Fruit fly (Drosophila melanogaster) whole organism, embryonic: ENCODE results near the gene Cypl.

Experiments
- Asciz ChIP-seq: fragments of 200-800 bp; sonication (Bioruptor generic); optimal IDR thresholded peaks from 2 replicates; lab custom pipeline; 2017; ENCODE audit warnings: missing biosample characterization, mild to moderate bottlenecking, missing genetic modification characterization, missing genetic modification reagents
- Atf-2 ChIP-seq: fragments of 200-800 bp; sonication (Bioruptor generic); optimal IDR thresholded peaks from 2 replicates; lab custom pipeline; 2016; ENCODE audit warnings: missing biosample characterization, missing genetic modification characterization
- Atf3 ChIP-seq: fragments of 200-800 bp; sonication (Bioruptor generic); optimal IDR thresholded peaks from 3 replicates; lab custom pipeline; 2016; ENCODE audit warnings: missing biosample characterization, missing genetic modification characterization
- Awh ChIP-seq: fragments of 200-800 bp; sonication (Bioruptor generic); IDR thresholded peaks from 2 replicates; pipeline ENCODE4, ENCODE4 v1.3.6; 2022; ENCODE audit warnings: missing biosample characterization, missing genetic modification characterization
- BEAF-32 ChIP-seq: fragments of 200-800 bp; sonication (Bioruptor generic); optimal IDR thresholded peaks from 3 replicates; lab custom pipeline; 2017; ENCODE audit warnings: missing biosample characterization, missing genetic modification characterization, mild to moderate bottlenecking, moderate library complexity, missing genetic modification reagents
- BtbVII ChIP-seq: fragments of 200-800 bp; sonication (Bioruptor generic); optimal IDR thresholded peaks from 3 replicates; lab custom pipeline; 2017; ENCODE audit warnings: missing biosample characterization, mild to moderate bottlenecking, missing genetic modification characterization
- Bteb2 ChIP-seq: fragments of 200-800 bp; sonication (Bioruptor generic); optimal IDR thresholded peaks from 2 replicates; lab custom pipeline; 2016; ENCODE audit warnings: missing biosample characterization, missing genetic modification characterization
- CG10543 ChIP-seq: fragments of 200-800 bp; sonication (Bioruptor generic); optimal IDR thresholded peaks from 3 replicates; lab custom pipeline; 2017; ENCODE audit warnings: missing biosample characterization, mild to moderate bottlenecking, missing genetic modification characterization, moderate library complexity
- CG11398 ChIP-seq: fragments of 200-800 bp; sonication (Bioruptor generic); optimal IDR thresholded peaks from 2 replicates; lab custom pipeline; 2016; ENCODE audit warnings: missing biosample characterization, missing genetic modification characterization
- CG12104 ChIP-seq: fragments of 200-800 bp; sonication (Bioruptor generic); optimal IDR thresholded peaks from 3 replicates; lab custom pipeline; 2016; ENCODE audit warnings: missing biosample characterization, missing genetic modification characterization
- CG12236 ChIP-seq: fragments of 200-800 bp; sonication (Bioruptor generic); optimal IDR thresholded peaks from 2 replicates; lab custom pipeline; 2016; ENCODE audit warnings: missing biosample characterization, missing genetic modification characterization
- CG12769 ChIP-seq: fragments of 200-800 bp; sonication (Bioruptor generic); optimal IDR thresholded peaks from 2 replicates; lab custom pipeline; 2019; ENCODE audit warnings: missing biosample characterization, mild to moderate bottlenecking, missing genetic modification characterization, moderate library complexity
- CG14667 ChIP-seq: fragments of 200-800 bp; sonication (Bioruptor generic); IDR thresholded peaks from 2 replicates; pipeline ENCODE4 v1.3.6; 2022; ENCODE audit warnings: missing biosample characterization, missing genetic modification characterization
- CG1603 ChIP-seq: fragments of 200-800 bp; sonication (Bioruptor generic); optimal IDR thresholded peaks from 2 replicates; lab custom pipeline; 2019; ENCODE audit warnings: missing biosample characterization, mild to moderate bottlenecking, missing genetic modification characterization, moderate library complexity
- CG17385 ChIP-seq: fragments of 200-800 bp; sonication (Bioruptor generic); optimal IDR thresholded peaks from 3 replicates; lab custom pipeline; 2018; ENCODE audit warnings: missing biosample characterization, mild to moderate bottlenecking, missing genetic modification characterization
- CG30403 ChIP-seq: fragments of 200-800 bp; sonication (Bioruptor generic); optimal IDR thresholded peaks from 3 replicates; lab custom pipeline; 2016; ENCODE audit warnings: missing biosample characterization, missing genetic modification characterization
- CG5245 ChIP-seq: fragments of 200-800 bp; sonication (Bioruptor generic); optimal IDR thresholded peaks from 3 replicates; lab custom pipeline; 2016; ENCODE audit warnings: missing biosample characterization, missing genetic modification characterization
- CG6813 ChIP-seq: fragments of 200-800 bp; sonication (Bioruptor generic); optimal IDR thresholded peaks from 2 replicates; lab custom pipeline; 2017; ENCODE audit warnings: missing biosample characterization, missing genetic modification characterization, mild to moderate bottlenecking, moderate library complexity, missing genetic modification reagents
- CG7357 ChIP-seq: fragments of 200-800 bp; sonication (Bioruptor generic); IDR thresholded peaks from 3 replicates; pipeline ENCODE4 v1.3.6; 2022; ENCODE audit warnings: missing biosample characterization, missing genetic modification characterization
- CG7556 ChIP-seq: fragments of 200-800 bp; sonication (Bioruptor generic); optimal IDR thresholded peaks from 2 replicates; lab custom pipeline; 2017; ENCODE audit warnings: missing biosample characterization, mild to moderate bottlenecking, missing genetic modification characterization
- CG7839 ChIP-seq: fragments of 200-800 bp; sonication (Bioruptor generic); optimal IDR thresholded peaks from 3 replicates; lab custom pipeline; 2018; ENCODE audit warnings: missing biosample characterization, mild to moderate bottlenecking, missing genetic modification characterization, moderate library complexity
- CG9817 ChIP-seq: fragments of 200-800 bp; sonication (Bioruptor generic); optimal IDR thresholded peaks from 2 replicates; lab custom pipeline; 2018; ENCODE audit warnings: missing biosample characterization, mild to moderate bottlenecking, missing genetic modification characterization, moderate library complexity
- Fer3 ChIP-seq: fragments of 200-800 bp; sonication (Bioruptor generic); optimal IDR thresholded peaks from 2 replicates; lab custom pipeline; 2018; ENCODE audit warnings: missing biosample characterization, mild to moderate bottlenecking, missing genetic modification characterization, moderate library complexity
- HLH4C ChIP-seq: fragments of 200-800 bp; sonication (Bioruptor generic); IDR thresholded peaks from 3 replicates; pipeline ENCODE4 v1.3.6; 2022; ENCODE audit warnings: missing biosample characterization, missing genetic modification characterization; ENCODE audit not compliant: partially characterized antibody
- Hsf ChIP-seq: fragments of 200-800 bp; sonication (Bioruptor generic); optimal IDR thresholded peaks from 3 replicates; lab custom pipeline; 2016; ENCODE audit warnings: missing biosample characterization, missing genetic modification characterization
- MESR4 ChIP-seq: fragments of 200-800 bp; sonication (Bioruptor generic); optimal IDR thresholded peaks from 2 replicates; lab custom pipeline; 2018; ENCODE audit warnings: missing biosample characterization, mild to moderate bottlenecking, missing genetic modification characterization, moderate library complexity
- Nf-YA ChIP-seq: fragments of 200-800 bp; sonication (Bioruptor generic); IDR thresholded peaks from 2 replicates; pipeline ENCODE4 v1.3.6; 2022; ENCODE audit warnings: missing biosample characterization, missing genetic modification characterization
- Oaz ChIP-seq: fragments of 200-800 bp; sonication (Bioruptor generic); IDR thresholded peaks from 2 replicates; pipeline ENCODE4 v1.3.6; 2022; ENCODE audit warnings: missing biosample characterization, missing genetic modification characterization
- Oli ChIP-seq: fragments of 200-800 bp; sonication (Bioruptor generic); optimal IDR thresholded peaks from 2 replicates; lab custom pipeline; 2018; ENCODE audit warnings: missing biosample characterization, mild to moderate bottlenecking, missing genetic modification characterization, moderate library complexity
- Rfx ChIP-seq: fragments of 200-800 bp; sonication (Bioruptor generic); IDR thresholded peaks from 2 replicates; pipeline ENCODE4 v1.3.6; 2022; ENCODE audit warnings: missing biosample characterization, missing genetic modification characterization
- Sox102F ChIP-seq: fragments of 200-800 bp; sonication (Bioruptor generic); optimal IDR thresholded peaks from 2 replicates; lab custom pipeline; 2018; ENCODE audit warnings: missing biosample characterization, mild to moderate bottlenecking, missing genetic modification characterization, moderate library complexity
- Sry-β ChIP-seq: fragments of 200-800 bp; sonication (Bioruptor generic); optimal IDR thresholded peaks from 2 replicates; lab custom pipeline; 2018; ENCODE audit warnings: missing biosample characterization, mild to moderate bottlenecking, missing genetic modification characterization, moderate library complexity
- TFAM ChIP-seq: fragments of 200-800 bp; sonication (Bioruptor generic); optimal IDR thresholded peaks from 2 replicates; lab custom pipeline; 2017; ENCODE audit warnings: missing biosample characterization, missing genetic modification characterization, inconsistent platforms
- cas ChIP-seq: fragments of 200-800 bp; sonication (Bioruptor generic); IDR thresholded peaks from 2 replicates; pipeline ENCODE4 v1.3.6; 2022; ENCODE audit warnings: missing biosample characterization, missing genetic modification characterization
- chm ChIP-seq: fragments of 200-800 bp; sonication (Bioruptor generic); IDR thresholded peaks from 2 replicates; pipeline ENCODE4 v1.3.6; 2022; ENCODE audit warnings: missing biosample characterization, missing genetic modification characterization
- crp ChIP-seq, 2 experiments: fragments of 200-800 bp; sonication (Bioruptor generic); optimal IDR thresholded peaks; 2 replicates in 1 of 2; 3 replicates in 1 of 2; lab custom pipeline; 2017; ENCODE audit warnings: missing biosample characterization in 2 of 2, missing genetic modification characterization in 2 of 2, mild to moderate bottlenecking in 1 of 2, moderate library complexity in 1 of 2
- gce ChIP-seq: fragments of 200-800 bp; sonication (Bioruptor generic); IDR thresholded peaks from 3 replicates; pipeline ENCODE4 v1.3.6; 2022; ENCODE audit warnings: missing biosample characterization, missing genetic modification characterization
- gem ChIP-seq: fragments of 200-800 bp; sonication (Bioruptor generic); optimal IDR thresholded peaks from 2 replicates; lab custom pipeline; 2019; ENCODE audit warnings: missing biosample characterization, mild to moderate bottlenecking, missing genetic modification characterization, moderate library complexity
- grn ChIP-seq: fragments of 200-800 bp; sonication (Bioruptor generic); optimal IDR thresholded peaks from 3 replicates; lab custom pipeline; 2017; ENCODE audit warnings: missing biosample characterization, missing genetic modification characterization
- gro ChIP-seq: fragments of 200-800 bp; sonication (Bioruptor generic); optimal IDR thresholded peaks from 2 replicates; lab custom pipeline; 2016; ENCODE audit warnings: missing biosample characterization, missing genetic modification characterization
- gsb-n ChIP-seq: fragments of 200-800 bp; sonication (Bioruptor generic); optimal IDR thresholded peaks from 3 replicates; lab custom pipeline; 2018; ENCODE audit warnings: missing biosample characterization, mild to moderate bottlenecking, missing genetic modification characterization
- hkb ChIP-seq, 2 experiments: fragments of 200-800 bp in 1 of 2; fragments of >200 bp in 1 of 2; sonication (Bioruptor generic) in 1 of 2; IDR thresholded peaks in 1 of 2; optimal IDR thresholded peaks in 1 of 2; 2 replicates each; pipeline versions ENCODE4 v1.3.6 to Lab custom; 2017 to 2022; ENCODE audit warnings: missing biosample characterization in 1 of 2, missing genetic modification characterization in 1 of 2
- luna ChIP-seq: fragments of 200-800 bp; sonication (Bioruptor generic); optimal IDR thresholded peaks from 2 replicates; lab custom pipeline; 2016; ENCODE audit warnings: missing biosample characterization, missing genetic modification characterization
- nerfin-1 ChIP-seq: fragments of 200-800 bp; sonication (Bioruptor generic); optimal IDR thresholded peaks from 3 replicates; lab custom pipeline; 2019; ENCODE audit warnings: missing biosample characterization, mild to moderate bottlenecking, missing genetic modification characterization, moderate library complexity
- rib ChIP-seq: fragments of 200-800 bp; sonication (Bioruptor generic); IDR thresholded peaks from 2 replicates; pipeline ENCODE4 v1.3.6; 2022; ENCODE audit warnings: missing biosample characterization, missing genetic modification characterization
- shn ChIP-seq: fragments of 200-800 bp; sonication (Bioruptor generic); optimal IDR thresholded peaks from 3 replicates; lab custom pipeline; 2016; ENCODE audit warnings: missing biosample characterization, missing genetic modification characterization
- slou ChIP-seq: fragments of 200-800 bp; sonication (Bioruptor generic); optimal IDR thresholded peaks from 3 replicates; lab custom pipeline; 2016; ENCODE audit warnings: missing biosample characterization, missing genetic modification characterization
- twi ChIP-seq: fragments of 200-800 bp; optimal IDR thresholded peaks from 2 replicates; lab custom pipeline; 2019; ENCODE audit warnings: missing biosample characterization, mild to moderate bottlenecking, missing genetic modification characterization, moderate library complexity
- tx ChIP-seq: fragments of 200-800 bp; sonication (Bioruptor generic); optimal IDR thresholded peaks from 2 replicates; lab custom pipeline; 2016; ENCODE audit warnings: missing biosample characterization, missing genetic modification characterization

Cypl gene

dm6 chr3L:542863-543635 lies at the start of gene Cypl, which contains the start of gene Hipk (continued):
- TF ChIP-seq CG11398 (no peak), luna (GFP tag; lab: Kevin White, UChicago) (no peak), BEAF-32 (GFP tag; lab: Kevin White, UChicago) (peak; percentile 55), cas (GFP tag; lab: Robert Waterston, UW) (no peak), Atf-2 (no peak), Sry-β (GFP tag; lab: Kevin White, UChicago) (no peak), chm (GFP tag; lab: Robert Waterston, UW) (peak; percentile 8; the same call in 1 of the 2 replicates), CG1603 (peak; percentile 88), CG7839 (peak; percentile 30), CG12769 (tag; lab: Kevin White, UChicago) (peak; percentile 57), gsb-n (tag; lab: Kevin White, UChicago) (peak; percentile 93), grn (no peak), Asciz (GFP tag; lab: Kevin White, UChicago) (peak; percentile 44), CG30403 (GFP tag; lab: Kevin White, UChicago) (peak; percentile 19), CG9817 (no peak), CG7357 (no peak), crp (GFP tag; optimal IDR thresholded peaks at IDR 0.05; lab: Kevin White, UChicago) (no peak), Rfx (GFP tag; lab: Robert Waterston, UW) (peak; percentile 18; the same call in 1 of the 2 replicates), Fer3 (tag; lab: Kevin White, UChicago) (peak; percentile 40), gro (peak; percentile 90), Bteb2 (peak; percentile 15), tx (GFP tag; lab: Kevin White, UChicago) (no peak)
- TF ChIP-seq, all 482 proteins: peak for 217

dm6 chr3L:592251-592650 lies 49.5 kb upstream of the Cypl start:
- no peak for TF ChIP-seq Awh (GFP tag; lab: Robert Waterston, UW)
- TF ChIP-seq CG17385: no peak
- TF ChIP-seq CG5245 (GFP tag; lab: Kevin White, UChicago): no peak
- TF ChIP-seq rib (GFP tag; lab: Robert Waterston, UW): 0 out of 2 replicates have a peak, but pooled peaks have one; percentile 26
- no peak for TF ChIP-seq Sox102F
- TF ChIP-seq BtbVII (GFP tag; lab: Kevin White, UChicago): no peak
- TF ChIP-seq Oli (tag; lab: Kevin White, UChicago): no peak
- peak; percentile 66 for TF ChIP-seq twi (tag; lab: Kevin White, UChicago)
- no peak for TF ChIP-seq nerfin-1 (tag; lab: Kevin White, UChicago)
- TF ChIP-seq MESR4 (GFP tag; lab: Kevin White, UChicago): no peak
- no peak for TF ChIP-seq Atf3 (GFP tag; lab: Kevin White, UChicago)
- TF ChIP-seq Hsf (GFP tag; lab: Kevin White, UChicago): no peak
- no peak for TF ChIP-seq HLH4C (GFP tag; lab: Robert Waterston, UW)
- TF ChIP-seq hkb (optimal IDR thresholded peaks at IDR 0.05; lab: Kevin White, UChicago): no peak
- no peak for TF ChIP-seq hkb (GFP tag; IDR thresholded peaks at IDR 0.05; lab: Robert Waterston, UW)
- no peak for TF ChIP-seq gem (tag; lab: Kevin White, UChicago)
- no peak for TF ChIP-seq CG11398
- TF ChIP-seq CG12236 (GFP tag; lab: Kevin White, UChicago): no peak
- no peak for TF ChIP-seq Nf-YA (GFP tag; lab: Robert Waterston, UW)
- no peak for TF ChIP-seq CG12104 (GFP tag; lab: Kevin White, UChicago)
- no peak for TF ChIP-seq CG1603
- TF ChIP-seq CG10543 (GFP tag; lab: Kevin White, UChicago): peak; percentile 41
- TF ChIP-seq Oaz (GFP tag; lab: Robert Waterston, UW): no peak
- TF ChIP-seq TFAM (GFP tag; lab: Kevin White, UChicago): no peak
- TF ChIP-seq CG14667: no peak
- no peak for TF ChIP-seq slou
- no peak for TF ChIP-seq CG6813 (GFP tag; lab: Kevin White, UChicago)
- no peak for TF ChIP-seq shn
- TF ChIP-seq CG7556 (GFP tag; lab: Kevin White, UChicago): no peak
- TF ChIP-seq gce (GFP tag; lab: Robert Waterston, UW): no peak
